Worm (Caenorhabditis elegans) whole organism, L4/young adult: ENCODE measurements around the gene mab-10.

Source experiments
- W03F9.2 ChIP-seq: fragments of 150-350 bp; optimal IDR thresholded peaks from 2 replicates; lab custom pipeline; 2014; ENCODE audit warnings: missing biosample characterization, missing genetic modification characterization
- dao-5 ChIP-seq: sonication (generic microtip); optimal IDR thresholded peaks from 2 replicates; lab custom pipeline; 2016; ENCODE audit warnings: missing genotype, missing genetic modification characterization, moderate library complexity, missing compliant biosample characterization
- him-1 ChIP-seq: sonication (generic microtip); optimal IDR thresholded peaks from 2 replicates; lab custom pipeline; 2016; ENCODE audit warnings: missing genotype, missing genetic modification reagents, missing genetic modification characterization, missing compliant biosample characterization

The mab-10 gene

ce11 chrII:10502491-10503063 is 25.3 kb upstream of the mab-10 start, which contains the start of gene myrf-1:
Gene myrf-1, minus strand, starts transcription at chrII:10502541.
- TF ChIP-seq him-1 (tag; lab: Kevin White, UChicago), result peak; percentile 63
- TF ChIP-seq W03F9.2 (tag; lab: Kevin White, UChicago), result peak; percentile 52
- TF ChIP-seq dao-5 (tag; lab: Kevin White, UChicago), result peak; percentile 56

- no peak for TF ChIP-seq him-1 (tag; lab: Kevin White, UChicago)
- no peak for TF ChIP-seq dao-5 (tag; lab: Kevin White, UChicago)
- no peak for TF ChIP-seq W03F9.2 (tag; lab: Kevin White, UChicago)
Measured at ce11 chrII:10504729-10505128, 23.2 kb upstream of the mab-10 start.

- TF ChIP-seq dao-5 (tag; lab: Kevin White, UChicago), result no peak
Measured at ce11 chrII:10505949-10506348, 21.9 kb upstream of the mab-10 start.

ce11 chrII:10507906-10508305 is 20.0 kb upstream of the mab-10 start:
- TF ChIP-seq W03F9.2 (tag; lab: Kevin White, UChicago) (no peak), him-1 (tag; lab: Kevin White, UChicago) (no peak), dao-5 (tag; lab: Kevin White, UChicago) (no peak)

- TF ChIP-seq W03F9.2 (tag; lab: Kevin White, UChicago) (no peak), him-1 (tag; lab: Kevin White, UChicago) (no peak), dao-5 (tag; lab: Kevin White, UChicago) (no peak)
Measured at ce11 chrII:10509746-10510145, 18.1 kb upstream of the mab-10 start, which contains the start of gene F59B10.2. Gene F59B10.2, minus strand, starts transcription at chrII:10509846.

- TF ChIP-seq him-1 (tag; lab: Kevin White, UChicago), result no peak
- no peak for TF ChIP-seq dao-5 (tag; lab: Kevin White, UChicago)
Measured at ce11 chrII:10510242-10510641, 17.6 kb upstream of the mab-10 start, which contains the start of gene F59B10.3. Gene F59B10.3, plus strand, starts transcription at chrII:10510542.

ce11 chrII:10513377-10513776 is 14.5 kb upstream of the mab-10 start:
- TF ChIP-seq W03F9.2 (tag; lab: Kevin White, UChicago), result no peak
- no peak for TF ChIP-seq him-1 (tag; lab: Kevin White, UChicago)
- TF ChIP-seq dao-5 (tag; lab: Kevin White, UChicago), result no peak

ce11 chrII:10515422-10515821 is 12.5 kb upstream of the mab-10 start:
- TF ChIP-seq dao-5 (tag; lab: Kevin White, UChicago) (no peak), W03F9.2 (tag; lab: Kevin White, UChicago) (no peak), him-1 (tag; lab: Kevin White, UChicago) (no peak)

- TF ChIP-seq him-1 (tag; lab: Kevin White, UChicago), result no peak
- no peak for TF ChIP-seq dao-5 (tag; lab: Kevin White, UChicago)
- no peak for TF ChIP-seq W03F9.2 (tag; lab: Kevin White, UChicago)
Measured at ce11 chrII:10516375-10516774, 11.5 kb upstream of the mab-10 start.

ce11 chrII:10519017-10519416 is 8.9 kb upstream of the mab-10 start, which contains the start of gene F59B10.4:
Gene F59B10.4, minus strand, starts transcription at chrII:10519117.
- TF ChIP-seq W03F9.2 (tag; lab: Kevin White, UChicago) (no peak), dao-5 (tag; lab: Kevin White, UChicago) (no peak), him-1 (tag; lab: Kevin White, UChicago) (no peak)

ce11 chrII:10519863-10520262 is 8.0 kb upstream of the mab-10 start:
- no peak for TF ChIP-seq him-1 (tag; lab: Kevin White, UChicago)
- no peak for TF ChIP-seq W03F9.2 (tag; lab: Kevin White, UChicago)

ce11 chrII:10523031-10523430 is 4.9 kb upstream of the mab-10 start:
- no peak for TF ChIP-seq dao-5 (tag; lab: Kevin White, UChicago)
- TF ChIP-seq W03F9.2 (tag; lab: Kevin White, UChicago), result no peak

ce11 chrII:10523583-10523982 is 4.3 kb upstream of the mab-10 start, which contains the start of gene F59B10.5:
Gene F59B10.5, minus strand, starts transcription at chrII:10523683.
- TF ChIP-seq W03F9.2 (tag; lab: Kevin White, UChicago), result no peak
- no peak for TF ChIP-seq dao-5 (tag; lab: Kevin White, UChicago)
- TF ChIP-seq him-1 (tag; lab: Kevin White, UChicago), result no peak

ce11 chrII:10524374-10524773 is 3.5 kb upstream of the mab-10 start, which contains the start of gene F59B10.6:
Gene F59B10.6, minus strand, starts transcription at chrII:10524474.
- no peak for TF ChIP-seq W03F9.2 (tag; lab: Kevin White, UChicago)
